Fruit fly (Drosophila melanogaster): ENCODE measurements around the gene CG9500.

The CG9500 gene

dm6 chr2L:6356686-6357362, 1.3 kb downstream of the CG9500 start (continued):
- TF ChIP-seq Doc3 (GFP tag; IDR thresholded peaks at IDR 0.05; ENCODE audit: partially characterized antibody) (no peak), CG5245 (GFP tag; optimal IDR thresholded peaks at IDR 0.05) (peak; percentile 54), trh (GFP tag; optimal IDR thresholded peaks at IDR 0.05) (no peak), CG3847 (GFP tag; IDR thresholded peaks at IDR 0.05) (0 out of 2 replicates have a peak, but pooled peaks have one; percentile 20), CG4282 (GFP tag; optimal IDR thresholded peaks at IDR 0.05) (no peak), CG6765 (GFP tag; optimal IDR thresholded peaks at IDR 0.05) (no peak), ase (GFP tag; IDR thresholded peaks at IDR 0.05) (peak; percentile 72; the same call in 2 of the 3 replicates), CG32532 (GFP tag; IDR thresholded peaks at IDR 0.05) (peak; percentile 61; the same call in 1 of the 2 replicates), Dll (GFP tag; IDR thresholded peaks at IDR 0.05; ENCODE audit: partially characterized antibody) (no peak), CG14965 (GFP tag; optimal IDR thresholded peaks at IDR 0.05; ENCODE audit: borderline replicate concordance) (peak; percentile 98), CG6791 (GFP tag; IDR thresholded peaks at IDR 0.05; ENCODE audit: partially characterized antibody) (no peak), CG15601 (tag; optimal IDR thresholded peaks at IDR 0.05) (peak; percentile 65), CG15269 (tag; optimal IDR thresholded peaks at IDR 0.05) (peak; percentile 28), dpn (GFP tag; optimal IDR thresholded peaks at IDR 0.05) (peak; percentile 18 to 31), bbx (GFP tag; IDR thresholded peaks at IDR 0.05; ENCODE audit: partially characterized antibody) (peak; percentile 22; the same call in 1 of the 2 replicates), CG17802 (tag; optimal IDR thresholded peaks at IDR 0.05) (peak; percentile 60), CG17359 (tag; optimal IDR thresholded peaks at IDR 0.05) (peak; percentile 59), gsb-n (tag; optimal IDR thresholded peaks at IDR 0.05) (peak; percentile 28), amos (GFP tag; IDR thresholded peaks at IDR 0.05; ENCODE audit: partially characterized antibody) (peak; percentile 59), onecut (GFP tag; IDR thresholded peaks at IDR 0.05) (peak; percentile 44), CG13287 (GFP tag; IDR thresholded peaks at IDR 0.05; ENCODE audit: partially characterized antibody) (no peak), unpg (GFP tag; optimal IDR thresholded peaks at IDR 0.05) (peak; percentile 34), Opbp (GFP tag; IDR thresholded peaks at IDR 0.05; ENCODE audit: partially characterized antibody) (peak; percentile 60; the same call in 2 of the 3 replicates), tio (GFP tag; optimal IDR thresholded peaks at IDR 0.05) (no peak), CG13624 (GFP tag; optimal IDR thresholded peaks at IDR 0.05) (no peak), caup (GFP tag; optimal IDR thresholded peaks at IDR 0.05; ENCODE audit: severe bottlenecking) (peak; percentile 56), CG30431 (GFP tag; optimal IDR thresholded peaks at IDR 0.05) (peak; percentile 19), MTF-1 (GFP tag; optimal IDR thresholded peaks at IDR 0.05; ENCODE audit: borderline replicate concordance) (peak; percentile 65), CG10366 (GFP tag; IDR thresholded peaks at IDR 0.05) (peak; percentile 10; the same call in 1 of the 2 replicates), dmrt11E (tag; optimal IDR thresholded peaks at IDR 0.05) (peak; percentile 44), sisA (GFP tag; IDR thresholded peaks at IDR 0.05) (no peak), CG8290 (GFP tag; optimal IDR thresholded peaks at IDR 0.05) (peak; percentile 9), CG8290 (tag; optimal IDR thresholded peaks at IDR 0.05) (peak in 1 of 2 experiments; percentile 58), stwl (tag; optimal IDR thresholded peaks at IDR 0.05) (peak; percentile 23), pan (optimal IDR thresholded peaks at IDR 0.05) (no peak), pan (GFP tag; optimal IDR thresholded peaks at IDR 0.05 in 1 of 2, IDR thresholded peaks at IDR 0.05 in 1 of 2) (peak in 1 of 2 experiments; percentile 59), sob (GFP tag; IDR thresholded peaks at IDR 0.05) (peak; percentile 61), lmd (GFP tag; IDR thresholded peaks at IDR 0.05) (peak; percentile 40; the same call in 1 of the 2 replicates), chinmo (GFP tag; IDR thresholded peaks at IDR 0.05; ENCODE audit: partially characterized antibody) (no peak), CG16813 (GFP tag; IDR thresholded peaks at IDR 0.05; ENCODE audit: partially characterized antibody) (peak; percentile 43; the same call in 1 of the 3 replicates), Optix (GFP tag; IDR thresholded peaks at IDR 0.05) (0 out of 3 replicates have a peak, but pooled peaks have one; percentile 40), CG12071 (GFP tag; optimal IDR thresholded peaks at IDR 0.05) (peak; percentile 24), sens-2 (GFP tag; IDR thresholded peaks at IDR 0.05) (0 out of 2 replicates have a peak, but pooled peaks have one; percentile 8), CG2116 (GFP tag; optimal IDR thresholded peaks at IDR 0.05) (no peak), Hmr (GFP tag; optimal IDR thresholded peaks at IDR 0.05) (peak; percentile 30), Nf-YA (GFP tag; IDR thresholded peaks at IDR 0.05) (no peak), CG18619 (GFP tag; optimal IDR thresholded peaks at IDR 0.05) (no peak)

Measured in whole organism, embryonic.